Worm (Caenorhabditis elegans) whole organism, early embryonic: ENCODE data around the gene efl-3.

ENCODE experiments used
- B0310.2 ChIP-seq: sonication (generic microtip); optimal IDR thresholded peaks from 2 replicates; lab custom pipeline; 2016; ENCODE audit warnings: mild to moderate bottlenecking, missing genetic modification characterization, missing compliant biosample characterization
- F13C5.2 ChIP-seq: sonication (generic microtip); optimal IDR thresholded peaks from 2 replicates; lab custom pipeline; 2017; ENCODE audit warnings: mild to moderate bottlenecking, missing genetic modification characterization, inconsistent platforms, missing compliant biosample characterization
- aly-1 ChIP-seq: sonication (generic microtip); optimal IDR thresholded peaks from 2 replicates; lab custom pipeline; 2016; ENCODE audit warnings: missing genetic modification characterization, missing compliant biosample characterization
- ama-1 ChIP-seq: fragments of 150-350 bp; optimal IDR thresholded peaks from 2 replicates; lab custom pipeline; 2014
- ceh-13 ChIP-seq: fragments of 200-800 bp; sonication (Bioruptor generic); optimal IDR thresholded peaks from 2 replicates; lab custom pipeline; 2018; ENCODE audit warnings: mild to moderate bottlenecking, missing genetic modification characterization, missing compliant biosample characterization
- ets-7 ChIP-seq: sonication (generic microtip); optimal IDR thresholded peaks from 2 replicates; lab custom pipeline; 2016; ENCODE audit warnings: missing genotype, missing genetic modification characterization, missing compliant biosample characterization
- flt-1 ChIP-seq: fragments of 200-800 bp; sonication (Bioruptor generic); IDR thresholded peaks from 2 replicates; pipeline ENCODE4 v1.3.6; 2022; ENCODE audit warnings: missing genetic modification characterization, missing compliant biosample characterization
- hmg-4 ChIP-seq: fragments of 200-800 bp; sonication (Bioruptor generic); optimal IDR thresholded peaks from 2 replicates; lab custom pipeline; 2018; ENCODE audit warnings: mild to moderate bottlenecking, missing genetic modification characterization, missing compliant biosample characterization
- pes-1 ChIP-seq: fragments of 200-800 bp; sonication (Bioruptor generic); IDR thresholded peaks from 2 replicates; pipeline ENCODE4 v1.3.6; 2022; ENCODE audit warnings: missing genetic modification reagents, missing genetic modification characterization, missing compliant biosample characterization
- scrt-1 ChIP-seq: fragments of 200-800 bp; sonication (Bioruptor generic); IDR thresholded peaks from 2 replicates; pipeline ENCODE4 v1.3.6; 2022; ENCODE audit warnings: missing genetic modification characterization, missing compliant biosample characterization
- sea-1 ChIP-seq: fragments of 200-800 bp; sonication (Bioruptor generic); conservative IDR thresholded peaks from 2 replicates; pipeline ENCODE4 v1.3.6; 2022; ENCODE audit warnings: missing genetic modification characterization, missing compliant biosample characterization
- tbx-11 ChIP-seq: fragments of 200-800 bp; sonication (Bioruptor generic); IDR thresholded peaks from 2 replicates; pipeline ENCODE4 v1.3.6; 2022; ENCODE audit warnings: missing genetic modification characterization, missing compliant biosample characterization
- tbx-37 ChIP-seq: fragments of 200-800 bp; sonication (Bioruptor generic); conservative IDR thresholded peaks from 2 replicates; pipeline ENCODE4 v1.3.6; 2022; ENCODE audit warnings: missing genetic modification reagents, missing genetic modification characterization, missing compliant biosample characterization

DNA sequence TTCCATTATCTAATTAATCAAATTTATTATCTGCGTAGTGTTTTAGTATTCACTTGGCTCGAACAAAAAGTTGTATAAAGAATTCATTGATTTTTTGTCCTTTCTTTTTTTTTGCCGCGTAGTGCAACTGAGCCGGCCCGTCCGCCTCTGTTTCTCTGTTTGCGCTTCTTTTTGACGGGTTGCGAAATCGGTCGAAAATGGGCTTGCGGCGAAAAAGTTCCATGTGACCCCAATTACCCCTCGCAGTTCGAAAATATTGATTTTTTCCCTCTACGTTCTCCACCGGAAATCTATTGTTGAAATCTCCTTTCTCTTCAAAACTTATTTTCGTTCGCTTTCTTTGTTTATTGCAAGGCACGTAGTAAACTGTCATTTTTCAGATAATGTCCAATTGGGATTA lies 45.0 kb downstream of the efl-3 start, which contains the start of gene zyg-9:
- TF ChIP-seq ama-1 (no peak), aly-1 (tag; lab: Kevin White, UChicago) (no peak), hmg-4 (GFP tag; lab: Kevin White, UChicago) (no peak), flt-1 (GFP tag; lab: Robert Waterston, UW) (no peak), tbx-11 (no peak), ets-7 (tag; lab: Kevin White, UChicago) (no peak), sea-1 (GFP tag; lab: Robert Waterston, UW) (no peak), B0310.2 (tag; lab: Kevin White, UChicago) (no peak), pes-1 (no peak), tbx-37 (no peak), ceh-13 (GFP tag; lab: Kevin White, UChicago) (no peak), scrt-1 (no peak), F13C5.2 (tag; lab: Kevin White, UChicago) (no peak)
